Worm (Caenorhabditis elegans): ENCODE results near the gene cnd-1.

- TF ChIP-seq lsy-2 (tag; optimal IDR thresholded peaks at IDR 0.05) (no peak), snpc-4 (tag; optimal IDR thresholded peaks at IDR 0.05) (no peak), ztf-11 (tag; optimal IDR thresholded peaks at IDR 0.05) (no peak), ama-1 (optimal IDR thresholded peaks at IDR 0.05) (no peak), unc-62 (GFP tag; optimal IDR thresholded peaks at IDR 0.05) (no peak), mdl-1 (tag; optimal IDR thresholded peaks at IDR 0.05) (no peak), blmp-1 (tag; optimal IDR thresholded peaks at IDR 0.05; ENCODE audit: insufficient read depth) (no peak), nhr-10 (tag; optimal IDR thresholded peaks at IDR 0.05) (no peak), crh-2 (tag; optimal IDR thresholded peaks at IDR 0.05) (no peak), egl-27 (tag; optimal IDR thresholded peaks at IDR 0.05) (no peak), ceh-82 (tag; optimal IDR thresholded peaks at IDR 0.05) (no peak), nhr-11 (tag; optimal IDR thresholded peaks at IDR 0.05) (no peak), C34F6.9 (tag; optimal IDR thresholded peaks at IDR 0.05) (peak; percentile 51), elt-3 (tag; optimal IDR thresholded peaks at IDR 0.05) (no peak)
Measured at ce11 chrIII:5224908-5225307, 19.5 kb downstream of the cnd-1 start.
